Fruit fly (Drosophila melanogaster) whole organism, wandering third instar larva: ENCODE data around the gene Alg12.

Source experiments
- CG9705 ChIP-seq: fragments of 200-800 bp; sonication (Bioruptor generic); optimal IDR thresholded peaks from 2 replicates; lab custom pipeline; 2018; ENCODE audit warnings: missing biosample characterization, mild to moderate bottlenecking, missing genetic modification characterization
- CrebA ChIP-seq: fragments of 200-800 bp; sonication (Bioruptor generic); optimal IDR thresholded peaks from 2 replicates; lab custom pipeline; 2016; ENCODE audit warnings: missing biosample characterization, mild to moderate bottlenecking, missing genetic modification characterization, borderline replicate concordance
- Dfd ChIP-seq: fragments of >200 bp; optimal IDR thresholded peaks from 2 replicates; lab custom pipeline; 2017; ENCODE audit warnings: missing biosample characterization, missing genetic modification characterization
- Dif ChIP-seq: fragments of 200-275, 200-300 bp; sonication (Bioruptor generic); optimal IDR thresholded peaks from 2 replicates; lab custom pipeline; 2018; ENCODE audit warnings: missing biosample characterization, missing genetic modification characterization; ENCODE audit not compliant: partially characterized antibody
- GATAd ChIP-seq: sonication (Bioruptor generic); optimal IDR thresholded peaks from 2 replicates; lab custom pipeline; 2016; ENCODE audit warnings: missing biosample characterization, missing genetic modification characterization
- HLH106 ChIP-seq: fragments of 200-800 bp; optimal IDR thresholded peaks from 3 replicates; lab custom pipeline; 2019; ENCODE audit warnings: missing biosample characterization, mild to moderate bottlenecking, missing genetic modification characterization, moderate library complexity
- Hr83 ChIP-seq: fragments of 200-300 bp; sonication (Bioruptor generic); optimal IDR thresholded peaks from 2 replicates; lab custom pipeline; 2016; ENCODE audit warnings: missing biosample characterization, mild to moderate bottlenecking, missing genetic modification characterization, moderate library complexity; ENCODE audit not compliant: poor library complexity, severe bottlenecking
- Jra ChIP-seq: sonication (Bioruptor generic); optimal IDR thresholded peaks from 2 replicates; lab custom pipeline; 2016; ENCODE audit warnings: missing biosample characterization, missing genetic modification characterization
- Mio ChIP-seq: sonication (Bioruptor generic); optimal IDR thresholded peaks from 2 replicates; lab custom pipeline; 2016; ENCODE audit warnings: missing biosample characterization, missing genetic modification characterization
- Myc ChIP-seq: fragments of >200 bp; optimal IDR thresholded peaks from 2 replicates; lab custom pipeline; 2017
- N ChIP-seq: fragments of >200 bp; optimal IDR thresholded peaks from 2 replicates; lab custom pipeline; 2018; ENCODE audit warnings: missing biosample characterization, missing external identifiers, missing genetic modification characterization
- OdsH ChIP-seq: fragments of 200-800 bp; sonication (Bioruptor generic); optimal IDR thresholded peaks from 2 replicates; lab custom pipeline; 2016; ENCODE audit warnings: missing biosample characterization, mild to moderate bottlenecking, missing genetic modification characterization
- Rel ChIP-seq, 2 experiments: fragments of 200-800 bp; sonication (Bioruptor generic) in 1 of 2; optimal IDR thresholded peaks; 2 replicates in 1 of 2; 3 replicates in 1 of 2; lab custom pipeline; 2016 to 2019; ENCODE audit warnings: mild to moderate bottlenecking in 2 of 2, missing biosample characterization in 2 of 2, missing genetic modification characterization in 2 of 2, moderate library complexity in 1 of 2
- Sp1 ChIP-seq: fragments of 200-800 bp; sonication (Bioruptor generic); optimal IDR thresholded peaks from 3 replicates; lab custom pipeline; 2019; ENCODE audit warnings: missing biosample characterization, mild to moderate bottlenecking, missing genetic modification characterization, moderate library complexity
- Vsx2 ChIP-seq: fragments of 200-300, 225-300 bp; sonication (Bioruptor generic); optimal IDR thresholded peaks from 2 replicates; lab custom pipeline; 2018; ENCODE audit warnings: missing biosample characterization, missing genetic modification characterization; ENCODE audit not compliant: partially characterized antibody
- dmrt93B ChIP-seq: fragments of 200-800 bp; sonication (Bioruptor generic); optimal IDR thresholded peaks from 2 replicates; lab custom pipeline; 2018; ENCODE audit warnings: missing biosample characterization, mild to moderate bottlenecking, missing genetic modification characterization
- dsf ChIP-seq: sonication (Bioruptor generic); optimal IDR thresholded peaks from 2 replicates; lab custom pipeline; 2016; ENCODE audit warnings: missing biosample characterization, missing genetic modification characterization, borderline replicate concordance
- foxo ChIP-seq, 2 experiments: fragments of 200-800 bp; sonication (Bioruptor generic); optimal IDR thresholded peaks; 2 replicates in 1 of 2; 3 replicates in 1 of 2; lab custom pipeline; 2016 to 2017; ENCODE audit warnings: missing biosample characterization in 2 of 2, missing genetic modification characterization in 2 of 2
- h ChIP-seq: fragments of 200-800 bp; sonication (Bioruptor generic); optimal IDR thresholded peaks from 3 replicates; lab custom pipeline; 2016; ENCODE audit warnings: missing biosample characterization, mild to moderate bottlenecking, missing genetic modification characterization
- pan ChIP-seq: fragments of >200 bp; optimal IDR thresholded peaks from 2 replicates; lab custom pipeline; 2017
- psq ChIP-seq: fragments of 200-800 bp; sonication (Bioruptor generic); optimal IDR thresholded peaks from 3 replicates; lab custom pipeline; 2017; ENCODE audit warnings: missing biosample characterization, mild to moderate bottlenecking, missing genetic modification characterization, moderate library complexity
- rgr ChIP-seq: fragments of 200-800 bp; sonication (Bioruptor generic); optimal IDR thresholded peaks from 3 replicates; lab custom pipeline; 2016; ENCODE audit warnings: missing biosample characterization, mild to moderate bottlenecking, missing genetic modification characterization
- sv ChIP-seq: fragments of 200-800 bp; sonication (Bioruptor generic); optimal IDR thresholded peaks from 3 replicates; lab custom pipeline; 2016; ENCODE audit warnings: missing biosample characterization, missing genetic modification characterization
- tai ChIP-seq: sonication (Bioruptor generic); optimal IDR thresholded peaks from 2 replicates; lab custom pipeline; 2016; ENCODE audit warnings: missing biosample characterization, missing genetic modification characterization
- usp ChIP-seq: fragments of >200 bp; optimal IDR thresholded peaks from 2 replicates; lab custom pipeline; 2017; ENCODE audit warnings: missing biosample characterization, missing genetic modification characterization
- woc ChIP-seq: sonication (Bioruptor generic); optimal IDR thresholded peaks from 2 replicates; lab custom pipeline; 2016; ENCODE audit warnings: missing biosample characterization, mild to moderate bottlenecking, missing genetic modification characterization

Alg12 gene

dm6 chr3R:9756187-9756586 is at the start of gene Alg12, which contains the start of gene Rpt3R:
Gene Alg12 (plus strand): TSS chr3R:9756491.
Gene Rpt3R (minus strand): TSS chr3R:9756510.
- TF ChIP-seq dmrt93B (no peak), GATAd (GFP tag; lab: Kevin White, UChicago) (no peak), Myc (lab: Kevin White, UChicago) (peak; percentile 8)

dm6 chr3R:9710228-9710627 is 46.1 kb upstream of the Alg12 start:
- TF ChIP-seq HLH106 (tag; lab: Kevin White, UChicago), result no peak
- TF ChIP-seq N (GFP tag; lab: Kevin White, UChicago), result no peak
- no peak for TF ChIP-seq CrebA (GFP tag; lab: Kevin White, UChicago)
- TF ChIP-seq dsf (GFP tag; lab: Kevin White, UChicago), result no peak
- TF ChIP-seq Sp1, result no peak
- TF ChIP-seq pan (lab: Kevin White, UChicago), result no peak
- TF ChIP-seq h (GFP tag; lab: Kevin White, UChicago), result no peak
- TF ChIP-seq dmrt93B, result no peak
- TF ChIP-seq CG9705 (GFP tag; lab: Kevin White, UChicago), result no peak
- TF ChIP-seq OdsH, result no peak
- TF ChIP-seq Myc (lab: Kevin White, UChicago), result no peak
- TF ChIP-seq GATAd (GFP tag; lab: Kevin White, UChicago), result no peak
- TF ChIP-seq Hr83 (GFP tag; lab: Kevin White, UChicago), result no peak
- TF ChIP-seq foxo (GFP tag; optimal IDR thresholded peaks at IDR 0.05; lab: Kevin White, UChicago), result no peak
- no peak for TF ChIP-seq Dif (GFP tag; lab: Kevin White, UChicago)
- no peak for TF ChIP-seq rgr (GFP tag; lab: Kevin White, UChicago)
- TF ChIP-seq usp, result no peak
- TF ChIP-seq, all 38 proteins: peak for 0

dm6 chr3R:9710886-9711285 is 45.4 kb upstream of the Alg12 start, which contains the start of the genes trbd and dmt:
Gene trbd (minus strand): TSS chr3R:9711037.
Gene dmt (plus strand): TSS chr3R:9711142.
- TF ChIP-seq foxo (GFP tag; optimal IDR thresholded peaks at IDR 0.05; lab: Kevin White, UChicago) (no peak), Vsx2 (GFP tag; lab: Kevin White, UChicago) (peak; percentile 100), HLH106 (tag; lab: Kevin White, UChicago) (no peak), Hr83 (GFP tag; lab: Kevin White, UChicago) (peak; percentile 71), dmrt93B (no peak), Dif (GFP tag; lab: Kevin White, UChicago) (no peak), Jra (GFP tag; lab: Kevin White, UChicago) (no peak), Rel (GFP tag; optimal IDR thresholded peaks at IDR 0.05; lab: Kevin White, UChicago) (no peak), Rel (tag; optimal IDR thresholded peaks at IDR 0.05; lab: Kevin White, UChicago) (peak; percentile 93), CG9705 (GFP tag; lab: Kevin White, UChicago) (peak; percentile 33), Mio (GFP tag; lab: Kevin White, UChicago) (no peak), Dfd (no peak), Myc (lab: Kevin White, UChicago) (no peak), woc (GFP tag; lab: Kevin White, UChicago) (no peak), OdsH (peak; percentile 50), sv (GFP tag; lab: Kevin White, UChicago) (peak; percentile 37)

- TF ChIP-seq pan (lab: Kevin White, UChicago) (no peak), N (GFP tag; lab: Kevin White, UChicago) (peak; percentile 78), rgr (GFP tag; lab: Kevin White, UChicago) (no peak)
These were observed 31.0 kb upstream of the Alg12 start, which contains the start of gene hyd for dm6 chr3R:9725121-9725956. Gene hyd (minus strand): TSS chr3R:9725615.

- no peak for TF ChIP-seq Jra (GFP tag; lab: Kevin White, UChicago)
- no peak for TF ChIP-seq CG9705 (GFP tag; lab: Kevin White, UChicago)
- TF ChIP-seq Vsx2 (GFP tag; lab: Kevin White, UChicago), result peak; percentile 94
- TF ChIP-seq tai (GFP tag; lab: Kevin White, UChicago), result no peak
- TF ChIP-seq Dif (GFP tag; lab: Kevin White, UChicago), result peak; percentile 59
- TF ChIP-seq psq (GFP tag; lab: Kevin White, UChicago), result no peak
- no peak for TF ChIP-seq Mio (GFP tag; lab: Kevin White, UChicago)
- no peak for TF ChIP-seq HLH106 (tag; lab: Kevin White, UChicago)
- TF ChIP-seq rgr (GFP tag; lab: Kevin White, UChicago), result no peak
These were observed 25.5 kb upstream of the Alg12 start, which contains the start of gene FoxP for dm6 chr3R:9730784-9731183. Gene FoxP (minus strand): TSS chr3R:9730872.
